Worm (Caenorhabditis elegans): Measurements from ENCODE around the gene asp-15.

ce11 chrV:19058086-19058485 is 13.4 kb upstream of the asp-15 start:
- TF ChIP-seq ztf-25 (GFP tag; IDR thresholded peaks at IDR 0.05) (no peak), ama-1 (optimal IDR thresholded peaks at IDR 0.05) (no peak), ama-1 (GFP tag; optimal IDR thresholded peaks at IDR 0.05) (no peak), madf-8 (GFP tag; conservative IDR thresholded peaks at IDR 0.05) (no peak), snpc-1.3 (tag; optimal IDR thresholded peaks at IDR 0.05; ENCODE audit: insufficient read depth) (no peak), Y95B8A.8 (GFP tag; IDR thresholded peaks at IDR 0.05) (no peak), lin-35 (GFP tag; optimal IDR thresholded peaks at IDR 0.05) (no peak), C17E4.6 (GFP tag; IDR thresholded peaks at IDR 0.05) (no peak)
